Fruit fly (Drosophila melanogaster): ENCODE data around the gene hyx.

Gene hyx

DNA sequence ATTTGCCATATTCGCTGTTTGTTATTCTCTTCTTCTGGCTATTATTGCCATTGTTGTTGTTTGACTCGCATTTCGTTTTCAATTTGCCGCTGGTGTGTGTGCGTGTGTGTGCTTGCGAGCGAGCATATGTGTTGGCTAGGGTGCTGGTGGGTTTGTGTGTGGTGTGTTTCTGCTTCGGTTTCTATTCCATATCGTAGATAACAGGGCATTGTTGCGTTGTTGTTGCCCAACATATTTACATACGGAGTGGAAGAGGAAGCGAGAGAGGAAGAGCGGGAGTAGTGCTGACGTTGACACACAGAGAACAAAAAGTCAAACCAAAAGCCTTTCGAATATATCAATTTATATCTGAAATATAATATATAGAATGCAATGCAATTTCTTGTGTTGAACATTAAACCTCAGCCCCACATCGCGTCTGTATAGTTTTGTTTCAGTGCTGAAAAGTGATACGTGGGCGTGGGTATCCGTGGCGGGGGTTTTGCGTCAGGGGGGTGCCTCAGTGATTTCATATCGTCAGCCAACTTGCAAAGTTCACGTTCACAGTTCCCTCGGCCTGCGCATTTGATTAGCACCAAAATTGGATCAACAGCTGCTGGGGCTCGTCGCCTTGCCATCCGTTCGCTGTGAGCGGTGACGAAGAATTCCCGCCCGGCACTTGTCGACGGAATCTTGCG lies 16.0 kb downstream of the hyx start (continued):
- peak; percentile 1 for TF ChIP-seq Vsx1 (GFP tag; optimal IDR thresholded peaks at IDR 0.05)
- TF ChIP-seq CG15269 (tag; optimal IDR thresholded peaks at IDR 0.05): peak; percentile 80
- TF ChIP-seq dati (GFP tag; IDR thresholded peaks at IDR 0.05): no peak
- no peak for TF ChIP-seq ranshi (GFP tag; IDR thresholded peaks at IDR 0.05)
- peak; percentile 79 for TF ChIP-seq unpg (GFP tag; optimal IDR thresholded peaks at IDR 0.05)
- TF ChIP-seq CG7357 (GFP tag; IDR thresholded peaks at IDR 0.05): peak; percentile 49; the same call in 1 of the 3 replicates
- TF ChIP-seq Nf-YB (GFP tag; optimal IDR thresholded peaks at IDR 0.05): peak; percentile 35
- peak; percentile 48 for TF ChIP-seq HmgZ (tag; optimal IDR thresholded peaks at IDR 0.05)
- peak; percentile 71 for TF ChIP-seq CG4328 (GFP tag; optimal IDR thresholded peaks at IDR 0.05)
- no peak for TF ChIP-seq D19A (tag; optimal IDR thresholded peaks at IDR 0.05)
- TF ChIP-seq B-H2 (GFP tag; optimal IDR thresholded peaks at IDR 0.05): no peak
- TF ChIP-seq Hey (tag; optimal IDR thresholded peaks at IDR 0.05): no peak
- no peak for TF ChIP-seq HLH54F (GFP tag; optimal IDR thresholded peaks at IDR 0.05)
- peak; percentile 36 for TF ChIP-seq ewg (GFP tag; optimal IDR thresholded peaks at IDR 0.05)
- no peak for TF ChIP-seq Mrtf (GFP tag; IDR thresholded peaks at IDR 0.05)
- TF ChIP-seq CG32772 (GFP tag; IDR thresholded peaks at IDR 0.05): no peak
- TF ChIP-seq CG4854 (GFP tag; optimal IDR thresholded peaks at IDR 0.05): peak; percentile 2
- TF ChIP-seq bsh (GFP tag; optimal IDR thresholded peaks at IDR 0.05): peak in 1 of 2 experiments; percentile 76
- TF ChIP-seq inv (GFP tag; IDR thresholded peaks at IDR 0.05; ENCODE audit: partially characterized antibody): no peak
- peak; percentile 12 to 59 for TF ChIP-seq dpn (GFP tag; optimal IDR thresholded peaks at IDR 0.05)
- TF ChIP-seq odd (GFP tag; optimal IDR thresholded peaks at IDR 0.05): peak; percentile 46
- TF ChIP-seq dmrt99B (tag; optimal IDR thresholded peaks at IDR 0.05): peak; percentile 73
- peak; percentile 73 for TF ChIP-seq CG3281 (GFP tag; optimal IDR thresholded peaks at IDR 0.05)
- no peak for TF ChIP-seq p53 (GFP tag; optimal IDR thresholded peaks at IDR 0.05)
- TF ChIP-seq CG18011 (GFP tag; optimal IDR thresholded peaks at IDR 0.05): peak; percentile 69
- peak; percentile 81 for TF ChIP-seq NfI (GFP tag; optimal IDR thresholded peaks at IDR 0.05)
- no peak for TF ChIP-seq sens-2 (GFP tag; IDR thresholded peaks at IDR 0.05)
- TF ChIP-seq CG12155 (GFP tag; optimal IDR thresholded peaks at IDR 0.05): peak; percentile 62
- peak; percentile 53 for TF ChIP-seq oc (tag; optimal IDR thresholded peaks at IDR 0.05)
- TF ChIP-seq CG33557 (GFP tag; optimal IDR thresholded peaks at IDR 0.05): no peak
- no peak for TF ChIP-seq wdn (GFP tag; IDR thresholded peaks at IDR 0.05)
- peak; percentile 87 for TF ChIP-seq cg (GFP tag; optimal IDR thresholded peaks at IDR 0.05)
- peak; percentile 37 for TF ChIP-seq CG31365 (tag; optimal IDR thresholded peaks at IDR 0.05)
- peak; percentile 88 for TF ChIP-seq CG17385 (GFP tag; optimal IDR thresholded peaks at IDR 0.05)
- peak; percentile 63 for TF ChIP-seq Asciz (GFP tag; optimal IDR thresholded peaks at IDR 0.05)
- TF ChIP-seq wor (GFP tag; IDR thresholded peaks at IDR 0.05): no peak
- peak; percentile 59 for TF ChIP-seq lilli (GFP tag; optimal IDR thresholded peaks at IDR 0.05)
- peak; percentile 44 for TF ChIP-seq CG6254 (GFP tag; optimal IDR thresholded peaks at IDR 0.05)
- TF ChIP-seq tio (GFP tag; optimal IDR thresholded peaks at IDR 0.05): peak; percentile 37
- peak; percentile 38 for TF ChIP-seq HLHmδ (GFP tag; optimal IDR thresholded peaks at IDR 0.05)
- peak; percentile 21 for TF ChIP-seq Hand (GFP tag; optimal IDR thresholded peaks at IDR 0.05)
- no peak for TF ChIP-seq Hr39 (optimal IDR thresholded peaks at IDR 0.05)
- TF ChIP-seq CG9609 (GFP tag; optimal IDR thresholded peaks at IDR 0.05): no peak
- no peak for TF ChIP-seq CG11560 (tag; IDR thresholded peaks at IDR 0.05)
- no peak for TF ChIP-seq Atf6 (GFP tag; IDR thresholded peaks at IDR 0.05)
- peak; percentile 88 for TF ChIP-seq CG15479 (GFP tag; optimal IDR thresholded peaks at IDR 0.05)
- TF ChIP-seq CG6683 (GFP tag; optimal IDR thresholded peaks at IDR 0.05): peak; percentile 24
- TF ChIP-seq lbe (GFP tag; optimal IDR thresholded peaks at IDR 0.05): peak; percentile 12
- TF ChIP-seq gcm (GFP tag; optimal IDR thresholded peaks at IDR 0.05): peak; percentile 30
